Fruit fly (Drosophila melanogaster) Kc167 (cell line): ENCODE results near the gene Cypl.

Source experiments
- Myc ChIP-seq: fragments of >200 bp; optimal IDR thresholded peaks from 2 replicates; lab custom pipeline; 2017; ENCODE audit warnings: missing external identifiers
- Sin3A ChIP-seq: fragments of >200 bp; optimal IDR thresholded peaks from 2 replicates; lab custom pipeline; 2018; ENCODE audit warnings: missing external identifiers
- h ChIP-seq: fragments of >200 bp; optimal IDR thresholded peaks from 3 replicates; lab custom pipeline; 2018; ENCODE audit warnings: missing external identifiers
- insv ChIP-seq: fragments of >200 bp; optimal IDR thresholded peaks from 3 replicates; lab custom pipeline; 2018; ENCODE audit warnings: missing external identifiers
- psq ChIP-seq: fragments of >200 bp; optimal IDR thresholded peaks from 2 replicates; lab custom pipeline; 2017; ENCODE audit warnings: missing external identifiers
- ttk ChIP-seq: sonication (Bioruptor generic); optimal IDR thresholded peaks from 2 replicates; lab custom pipeline; 2017; ENCODE audit warnings: missing external identifiers

Gene Cypl

DNA sequence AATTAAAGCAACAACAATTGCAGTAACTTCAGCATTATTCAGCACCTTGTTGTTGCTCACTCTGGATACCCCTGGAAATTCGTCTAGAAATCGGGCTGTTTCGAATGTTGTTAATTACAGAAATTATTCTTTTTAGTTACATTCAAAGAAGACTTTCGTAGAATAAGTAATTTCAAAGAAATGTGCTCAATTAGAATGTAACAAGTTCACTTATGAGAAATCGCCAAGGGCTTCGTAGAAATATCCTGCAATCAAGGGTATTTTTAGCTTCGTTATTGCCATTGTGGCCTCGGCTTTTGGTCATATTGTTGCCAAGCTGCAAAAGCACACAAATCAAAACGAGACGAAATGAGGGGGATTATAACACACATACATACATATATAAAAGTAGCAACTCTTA, 21.2 kb upstream of the Cypl start:
- TF ChIP-seq Sin3A (lab: Kevin White, UChicago) (no peak), psq (lab: Kevin White, UChicago) (no peak), insv (lab: Kevin White, UChicago) (no peak), h (lab: Kevin White, UChicago) (no peak), Myc (lab: Kevin White, UChicago) (no peak), ttk (lab: Kevin White, UChicago) (no peak)

DNA sequence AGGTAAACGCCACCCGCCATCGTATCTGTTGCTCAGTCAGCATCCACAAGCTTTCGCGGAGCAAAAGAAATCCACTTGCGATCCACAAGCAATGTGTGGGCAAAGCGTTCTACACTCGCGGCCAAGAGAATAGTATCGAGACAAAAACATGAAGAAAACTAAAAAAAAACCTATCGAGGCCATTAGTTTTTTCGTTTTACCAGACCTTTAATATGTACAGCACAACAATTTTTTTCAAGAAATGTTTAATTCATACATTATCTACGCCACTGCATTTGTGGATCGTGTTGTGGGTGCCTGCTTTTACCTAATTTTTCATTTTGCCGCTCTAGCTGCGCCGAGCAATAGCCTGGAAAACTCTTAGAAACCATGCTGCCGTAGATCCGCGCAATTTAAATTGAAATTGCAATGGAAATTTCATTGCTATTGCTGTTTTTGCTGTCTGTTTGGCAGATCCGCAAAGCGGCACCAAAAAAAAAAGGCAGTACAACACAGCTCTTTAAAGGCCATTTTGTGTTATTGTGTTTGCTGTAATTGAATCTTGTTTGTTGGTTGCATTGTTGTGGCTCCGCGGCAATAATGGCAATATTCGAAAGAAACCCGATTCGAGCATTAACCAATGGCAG, 20.4 kb upstream of the Cypl start:
- TF ChIP-seq Myc (lab: Kevin White, UChicago) (no peak), psq (lab: Kevin White, UChicago) (no peak), h (lab: Kevin White, UChicago) (no peak), Sin3A (lab: Kevin White, UChicago) (no peak), insv (lab: Kevin White, UChicago) (no peak), ttk (lab: Kevin White, UChicago) (no peak)

DNA sequence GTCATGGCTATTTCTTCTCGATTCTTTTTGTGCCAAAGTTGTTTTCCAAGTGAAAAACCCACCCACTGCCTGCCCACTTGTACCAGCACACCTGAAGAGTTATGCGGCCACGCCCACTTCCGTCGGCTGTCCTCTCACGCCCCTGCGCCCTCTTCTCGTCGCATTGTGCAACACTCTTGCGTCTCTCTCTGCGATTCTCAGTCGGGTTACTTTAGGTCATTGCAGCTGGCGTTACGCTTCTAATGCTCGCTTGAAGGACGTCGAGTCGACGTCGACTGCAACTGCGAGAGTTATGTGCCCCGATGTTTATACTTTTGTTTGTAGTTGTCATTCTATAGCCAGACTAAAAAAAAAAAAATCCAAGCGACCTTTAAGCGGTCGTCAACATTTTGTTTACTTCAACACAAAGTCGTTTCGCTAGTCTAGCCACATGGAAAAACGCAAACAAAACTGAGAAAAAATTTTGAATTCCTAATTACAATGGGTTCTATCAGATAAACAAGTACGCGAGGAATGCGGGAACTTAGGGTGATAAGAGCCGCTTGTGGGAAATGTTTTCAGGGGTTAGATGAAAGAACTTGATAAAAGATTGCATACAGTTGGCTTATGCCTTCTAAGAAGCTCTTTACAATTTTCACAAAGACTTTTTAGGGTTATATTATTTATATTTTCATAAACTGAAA, 19.2 kb upstream of the Cypl start:
- TF ChIP-seq Sin3A (lab: Kevin White, UChicago) (no peak), ttk (lab: Kevin White, UChicago) (no peak), h (lab: Kevin White, UChicago) (no peak), insv (lab: Kevin White, UChicago) (no peak), Myc (lab: Kevin White, UChicago) (no peak), psq (lab: Kevin White, UChicago) (no peak)

DNA sequence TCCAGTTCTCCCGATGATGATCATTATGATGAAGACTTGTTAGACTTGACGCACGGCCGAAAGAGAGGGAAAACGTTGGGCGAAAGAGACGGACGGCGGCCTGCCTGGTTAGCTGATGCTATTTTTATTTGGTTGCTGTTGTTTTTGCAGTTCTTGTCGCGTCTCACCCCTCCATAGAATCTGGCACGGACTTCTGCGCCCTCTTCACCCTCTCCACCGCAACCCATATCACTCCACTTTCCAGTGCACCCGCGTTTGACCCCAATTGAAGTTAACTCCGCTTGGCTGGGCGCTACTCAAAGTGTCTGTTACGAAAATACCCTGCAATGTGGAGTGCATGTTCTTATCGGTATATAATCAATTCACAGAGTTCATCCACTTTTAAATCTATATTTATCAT, 18.4 kb upstream of the Cypl start:
- TF ChIP-seq Sin3A (lab: Kevin White, UChicago) = no peak
- no peak for TF ChIP-seq psq (lab: Kevin White, UChicago)
- no peak for TF ChIP-seq h (lab: Kevin White, UChicago)
- TF ChIP-seq ttk (lab: Kevin White, UChicago) = no peak
- TF ChIP-seq insv (lab: Kevin White, UChicago) = no peak
- no peak for TF ChIP-seq Myc (lab: Kevin White, UChicago)

DNA sequence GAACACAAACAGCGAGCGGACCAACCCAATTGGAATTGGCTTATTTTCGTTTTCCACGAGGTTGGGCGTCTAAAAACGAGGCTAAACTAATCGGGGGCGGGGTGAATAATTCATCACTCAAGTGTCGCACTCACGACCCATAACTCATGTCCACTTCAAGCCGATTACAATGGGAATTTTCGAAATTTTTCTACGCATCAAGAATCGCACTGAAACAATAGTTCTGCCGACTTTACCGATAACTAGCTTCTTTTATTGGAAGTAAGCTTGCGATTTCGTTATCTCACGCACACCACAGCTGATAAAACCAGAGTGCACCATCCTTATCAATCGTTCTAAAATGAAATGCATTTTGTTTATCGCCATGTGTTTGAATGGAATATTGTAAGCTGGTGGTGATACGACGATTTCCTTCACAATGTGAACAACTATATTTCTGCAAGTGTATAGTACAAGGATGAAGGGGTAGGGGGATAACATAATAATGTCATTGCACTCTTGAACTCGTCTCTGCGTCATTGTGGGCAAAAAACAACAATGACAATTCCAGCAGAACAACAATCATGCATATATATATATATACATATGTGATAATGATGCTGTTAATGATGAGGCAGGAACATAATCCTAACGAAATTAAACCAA, 16.8 kb upstream of the Cypl start:
- TF ChIP-seq Myc (lab: Kevin White, UChicago) (no peak), Sin3A (lab: Kevin White, UChicago) (no peak), ttk (lab: Kevin White, UChicago) (no peak), psq (lab: Kevin White, UChicago) (no peak), insv (lab: Kevin White, UChicago) (no peak), h (lab: Kevin White, UChicago) (no peak)

DNA sequence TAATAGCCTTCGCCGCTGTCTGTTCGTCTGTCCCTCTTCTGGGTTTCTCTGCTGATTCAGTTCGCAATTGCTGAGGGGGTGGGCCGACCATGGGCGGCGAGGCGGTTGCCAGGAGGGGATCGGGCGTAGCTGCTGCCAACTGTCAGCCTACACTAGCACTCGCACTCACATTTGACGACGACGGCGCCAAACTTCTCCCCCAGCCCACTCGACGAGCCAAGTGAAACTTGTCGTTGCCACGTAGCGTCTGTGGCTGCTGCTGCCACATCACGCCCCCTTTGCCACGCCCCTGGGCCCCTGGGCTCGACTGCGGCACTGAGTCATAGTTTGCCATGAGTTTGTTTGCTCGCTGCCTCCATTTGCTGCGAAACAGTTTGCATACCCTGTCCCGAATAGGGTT, 14.6 kb upstream of the Cypl start:
- no peak for TF ChIP-seq insv (lab: Kevin White, UChicago)
- no peak for TF ChIP-seq Myc (lab: Kevin White, UChicago)
- no peak for TF ChIP-seq h (lab: Kevin White, UChicago)
- no peak for TF ChIP-seq ttk (lab: Kevin White, UChicago)
- no peak for TF ChIP-seq Sin3A (lab: Kevin White, UChicago)
- no peak for TF ChIP-seq psq (lab: Kevin White, UChicago)

DNA sequence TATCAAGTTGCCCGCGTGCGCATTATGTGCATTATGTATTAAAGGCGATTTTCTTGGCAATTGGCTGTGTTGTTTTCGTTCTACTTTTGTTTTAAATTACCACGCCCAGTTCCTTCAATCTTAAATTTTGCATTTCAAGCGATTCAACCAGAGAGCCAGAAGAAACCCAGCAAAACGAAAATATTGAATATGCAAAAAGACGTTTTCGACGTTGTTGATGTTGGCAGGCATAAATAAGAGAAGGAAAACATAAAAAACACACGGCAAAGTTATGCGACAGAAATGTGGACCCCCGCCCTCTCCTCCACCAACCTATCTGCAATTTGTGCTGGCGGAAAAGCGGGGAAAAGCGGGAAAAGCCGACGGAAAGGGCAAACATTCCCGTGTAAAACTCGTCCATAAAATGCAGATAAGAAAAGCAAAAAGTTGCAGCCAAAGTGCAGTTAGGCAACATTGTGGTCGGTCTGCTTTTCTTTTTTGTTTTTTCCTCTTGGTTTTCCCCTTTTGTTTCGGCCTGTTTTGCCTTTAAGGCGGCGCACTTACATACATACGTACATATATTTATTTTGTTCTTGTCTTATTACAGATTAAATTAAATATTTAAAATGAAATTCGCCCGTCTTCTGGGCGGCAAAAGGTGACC, 13.3 kb upstream of the Cypl start:
- no peak for TF ChIP-seq ttk (lab: Kevin White, UChicago)
- TF ChIP-seq Myc (lab: Kevin White, UChicago) = no peak
- TF ChIP-seq insv (lab: Kevin White, UChicago) = no peak
- TF ChIP-seq Sin3A (lab: Kevin White, UChicago) = no peak
- no peak for TF ChIP-seq psq (lab: Kevin White, UChicago)

DNA sequence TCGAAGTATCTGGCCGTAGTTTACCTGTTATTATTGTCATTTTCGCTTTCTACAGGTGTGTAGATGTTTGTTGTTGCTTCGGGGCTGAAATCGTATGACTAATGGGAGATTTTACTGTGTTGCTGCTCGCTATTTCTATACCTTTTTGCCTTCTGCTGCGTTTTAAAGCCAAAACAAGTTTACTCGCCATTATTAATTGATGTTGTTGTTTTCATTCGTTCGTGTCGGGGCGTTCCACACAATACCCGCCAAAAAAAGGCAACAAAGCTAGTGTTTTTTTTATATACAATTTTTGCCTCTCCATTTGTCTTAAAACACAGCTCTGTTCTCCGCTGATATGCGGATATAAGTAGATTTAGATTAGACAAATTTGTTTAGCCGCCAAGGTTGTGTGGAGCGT, 12.6 kb upstream of the Cypl start:
- no peak for TF ChIP-seq h (lab: Kevin White, UChicago)
- TF ChIP-seq psq (lab: Kevin White, UChicago) = no peak
- TF ChIP-seq Myc (lab: Kevin White, UChicago) = no peak

DNA sequence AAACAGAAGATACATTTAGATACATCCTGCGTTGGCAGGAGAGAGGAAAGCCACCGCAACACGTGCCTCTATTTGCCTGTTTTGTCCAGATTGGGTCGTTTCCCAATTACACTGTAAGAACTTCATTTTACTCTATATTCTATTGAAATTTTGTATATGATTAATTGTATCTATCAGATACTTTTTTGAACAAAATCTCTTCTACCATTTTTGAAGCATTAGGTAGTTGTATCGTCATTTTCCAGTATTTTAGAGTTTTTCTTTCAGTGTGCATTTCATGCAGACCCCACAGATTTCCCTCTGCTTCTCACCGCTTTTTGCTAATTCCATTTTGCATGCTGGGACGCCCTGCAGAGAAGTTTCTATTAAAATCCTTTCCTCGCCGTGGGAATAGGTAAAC, 11.8 kb upstream of the Cypl start:
- no peak for TF ChIP-seq h (lab: Kevin White, UChicago)
- no peak for TF ChIP-seq Myc (lab: Kevin White, UChicago)

DNA sequence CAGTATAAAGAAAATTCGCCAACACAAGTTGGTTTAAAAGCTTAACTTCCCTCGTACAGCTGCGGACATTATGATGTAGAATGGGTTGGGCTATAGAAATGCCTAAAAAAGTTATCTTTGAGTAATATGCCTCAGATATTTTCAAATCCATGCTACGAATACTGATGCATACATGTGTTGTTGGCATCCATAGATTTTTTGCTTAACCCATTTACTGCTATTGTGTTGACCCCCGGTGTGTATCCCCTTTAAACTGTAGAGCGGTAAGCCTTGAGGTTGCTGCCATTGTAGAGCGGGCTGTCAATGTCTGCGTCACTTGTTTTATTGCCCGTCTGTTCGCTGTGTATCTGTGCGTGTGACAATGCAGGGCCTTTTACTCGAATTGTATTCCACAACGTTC, 10.2 kb upstream of the Cypl start:
- no peak for TF ChIP-seq insv (lab: Kevin White, UChicago)
- TF ChIP-seq psq (lab: Kevin White, UChicago) = no peak
- no peak for TF ChIP-seq h (lab: Kevin White, UChicago)

DNA sequence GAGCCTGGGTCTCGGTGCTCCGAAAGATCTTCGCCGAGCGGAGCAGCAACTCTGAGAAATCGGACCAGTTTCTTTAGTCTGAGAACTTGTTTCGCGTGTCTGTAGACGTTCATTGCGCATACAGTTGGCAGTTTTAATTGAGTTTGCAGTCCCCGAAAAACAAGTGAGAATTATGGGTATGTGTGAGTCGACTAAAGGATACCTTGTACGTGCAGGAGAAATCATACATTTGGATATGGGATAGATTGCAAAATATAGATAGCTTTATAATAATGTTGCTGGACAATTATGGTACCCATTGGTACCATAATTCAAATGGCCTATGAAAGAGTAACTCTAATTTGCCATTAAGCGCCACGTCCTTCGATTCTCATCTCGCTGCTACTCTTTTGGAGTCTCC, 9.7 kb upstream of the Cypl start:
- TF ChIP-seq insv (lab: Kevin White, UChicago) = no peak
- TF ChIP-seq h (lab: Kevin White, UChicago) = no peak
- TF ChIP-seq Sin3A (lab: Kevin White, UChicago) = no peak
- no peak for TF ChIP-seq psq (lab: Kevin White, UChicago)
- TF ChIP-seq ttk (lab: Kevin White, UChicago) = no peak
- TF ChIP-seq Myc (lab: Kevin White, UChicago) = no peak
